Worm (Caenorhabditis elegans) whole organism, L1 larva: Measurements from ENCODE around the gene Y49F6A.11.

Experiments
- ama-1 ChIP-seq: fragments of 150-350 bp; optimal IDR thresholded peaks from 2 replicates; lab custom pipeline; 2014
- elt-2 ChIP-seq: sonication (generic microtip); optimal IDR thresholded peaks from 2 replicates; lab custom pipeline; 2016; ENCODE audit warnings: missing genetic modification characterization, mild to moderate bottlenecking, inconsistent platforms, missing compliant biosample characterization, missing genetic modification reagents
- lin-13 ChIP-seq: fragments of 150-350 bp; optimal IDR thresholded peaks from 2 replicates; lab custom pipeline; 2014; ENCODE audit warnings: missing biosample characterization, missing genetic modification reagents, missing genetic modification characterization
- lin-35 ChIP-seq, 2 experiments: fragments of 150-350 bp; optimal IDR thresholded peaks; 2 replicates each; lab custom pipeline; 2014; ENCODE audit warnings: missing biosample characterization in 2 of 2, missing genetic modification characterization in 2 of 2, missing genetic modification reagents in 2 of 2
- pax-3 ChIP-seq: fragments of 200-800 bp; sonication (Bioruptor generic); optimal IDR thresholded peaks from 2 replicates; lab custom pipeline; 2018; ENCODE audit warnings: mild to moderate bottlenecking, missing genetic modification characterization, moderate library complexity, missing compliant biosample characterization
- skn-1 ChIP-seq: fragments of 150-350 bp; optimal IDR thresholded peaks from 2 replicates; lab custom pipeline; 2014; ENCODE audit warnings: missing biosample characterization, missing genetic modification characterization
- unc-130 ChIP-seq: fragments of 150-350 bp; optimal IDR thresholded peaks from 2 replicates; lab custom pipeline; 2017; ENCODE audit warnings: missing biosample characterization, missing genetic modification characterization, inconsistent platforms
- unc-98 ChIP-seq: fragments of 200-800 bp; sonication (Bioruptor generic); IDR thresholded peaks from 2 replicates; pipeline ENCODE4 v1.3.6; 2022; ENCODE audit warnings: missing genetic modification characterization, missing compliant biosample characterization

- TF ChIP-seq unc-98 (GFP tag; lab: Robert Waterston, UW), result no peak
- no peak for TF ChIP-seq unc-130 (tag; lab: Kevin White, UChicago)
- no peak for TF ChIP-seq pax-3
- TF ChIP-seq skn-1 (tag; lab: Kevin White, UChicago), result no peak
- no peak for TF ChIP-seq elt-2
- no peak for TF ChIP-seq lin-35 (GFP tag; optimal IDR thresholded peaks at IDR 0.05; lab: Kevin White, UChicago)
- no peak for TF ChIP-seq lin-13 (GFP tag; lab: Kevin White, UChicago)
- TF ChIP-seq ama-1 (lab: Kevin White, UChicago), result no peak
These were observed 11.1 kb upstream of the Y49F6A.11 start, which contains the start of gene Y49F6A.5 for ce11 chrII:3609764-3610163.
